Worm (Caenorhabditis elegans): ENCODE results near the gene M02D8.2.
A peak's percentile ranks its signal among the peaks of the same experiment; 100 is the strongest.

The M02D8.2 gene

DNA sequence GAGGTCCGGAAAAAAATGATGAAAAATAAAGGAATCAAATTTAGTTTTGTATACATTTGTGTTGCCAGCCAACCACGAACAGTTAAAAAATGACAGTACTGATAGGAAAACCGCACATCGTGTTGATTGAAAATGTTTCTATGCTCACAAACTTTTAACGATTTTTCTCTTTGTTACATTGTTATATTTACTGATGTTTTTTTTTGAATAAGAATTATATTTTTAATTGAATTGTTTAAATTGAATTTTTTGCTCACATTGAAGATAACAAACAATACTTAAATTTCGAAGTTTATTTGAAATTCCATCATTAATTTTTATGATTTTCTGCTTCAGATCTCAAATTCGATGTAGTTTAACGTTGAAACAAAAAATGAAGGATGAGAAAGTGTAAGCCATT lies 22.0 kb downstream of the M02D8.2 start, which contains the start of gene M02D8.5:
TSS of gene M02D8.5 (minus strand) at position 101 of the 400 bp plus-strand sequence.
- TF ChIP-seq nhr-42 (GFP tag; IDR thresholded peaks at IDR 0.05): no peak
- TF ChIP-seq daf-16 (GFP tag; optimal IDR thresholded peaks at IDR 0.05): no peak
- peak; percentile 11 for TF ChIP-seq daf-16 (tag; optimal IDR thresholded peaks at IDR 0.05)

DNA sequence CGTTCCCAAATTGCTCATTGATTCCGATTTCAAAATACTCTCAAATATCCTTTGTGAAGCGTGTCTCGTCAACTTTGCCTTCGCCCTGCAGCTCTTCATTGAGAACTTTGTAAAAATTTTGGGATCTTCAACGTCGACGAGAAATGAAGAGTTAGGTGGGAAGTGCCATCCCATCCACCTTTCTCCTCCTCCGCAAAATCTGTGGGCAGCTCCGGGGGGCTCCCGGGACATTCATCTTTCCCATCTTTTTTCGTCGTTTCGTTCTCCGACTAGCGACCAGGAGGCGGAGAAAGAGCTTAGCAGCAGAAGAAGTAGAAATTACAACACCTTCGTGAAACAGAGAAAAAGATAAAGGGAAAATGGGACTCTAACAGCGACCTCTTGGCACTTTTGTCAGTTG lies 23.5 kb downstream of the M02D8.2 start:
- TF ChIP-seq zfp-3 (GFP tag; conservative IDR thresholded peaks at IDR 0.05) (no peak), mdt-29 (GFP tag; IDR thresholded peaks at IDR 0.05) (no peak), hlh-11 (tag; optimal IDR thresholded peaks at IDR 0.05) (peak; percentile 3), hif-1 (tag; optimal IDR thresholded peaks at IDR 0.05) (no peak), nhr-11 (tag; optimal IDR thresholded peaks at IDR 0.05) (peak; percentile 4), vab-7 (GFP tag; IDR thresholded peaks at IDR 0.05) (no peak), mes-2 (tag; optimal IDR thresholded peaks at IDR 0.05; ENCODE audit: poor library complexity, severe bottlenecking) (no peak), spr-1 (tag; optimal IDR thresholded peaks at IDR 0.05) (no peak)

DNA sequence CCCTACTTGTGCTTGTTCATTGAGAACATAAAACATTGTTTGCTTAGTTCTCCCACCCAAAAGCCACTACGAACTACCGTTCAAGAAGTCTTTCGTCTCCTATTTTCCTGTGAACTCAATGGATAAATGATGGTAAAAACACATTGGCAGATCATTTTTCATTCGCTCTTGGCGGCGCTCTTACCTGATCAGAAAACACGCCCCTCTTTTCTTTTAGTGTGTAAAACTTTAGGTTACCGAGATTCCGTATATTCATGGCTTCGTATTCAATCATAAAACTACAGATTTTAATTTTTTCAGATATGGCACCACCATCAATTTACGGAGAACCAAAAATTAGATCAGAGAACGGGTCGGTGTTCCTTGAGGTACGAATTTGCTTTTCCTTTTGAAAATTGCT lies 24.1 kb downstream of the M02D8.2 start, which contains the start of gene zig-12:
TSS of gene zig-12 (plus strand) at position 301 of the 400 bp plus-strand sequence.
- no peak for TF ChIP-seq tag-97 (GFP tag; IDR thresholded peaks at IDR 0.05)
- TF ChIP-seq duxl-1 (tag; optimal IDR thresholded peaks at IDR 0.05; ENCODE audit: poor library complexity): no peak
- TF ChIP-seq vab-7 (GFP tag; IDR thresholded peaks at IDR 0.05): no peak
- TF ChIP-seq pqm-1 (tag; optimal IDR thresholded peaks at IDR 0.05): no peak
- no peak for TF ChIP-seq ZK546.5 (tag; optimal IDR thresholded peaks at IDR 0.05)
- no peak for TF ChIP-seq hmg-1.1 (GFP tag; IDR thresholded peaks at IDR 0.05)
- TF ChIP-seq F49E8.2 (tag; optimal IDR thresholded peaks at IDR 0.05; ENCODE audit: borderline replicate concordance): no peak
- no peak for TF ChIP-seq nhr-111 (GFP tag; optimal IDR thresholded peaks at IDR 0.05)
- TF ChIP-seq spr-3 (GFP tag; optimal IDR thresholded peaks at IDR 0.05): no peak
- TF ChIP-seq lin-38 (GFP tag; IDR thresholded peaks at IDR 0.05): no peak
- no peak for TF ChIP-seq ZK337.2 (GFP tag; IDR thresholded peaks at IDR 0.05)
- no peak for TF ChIP-seq zfp-3 (GFP tag; conservative IDR thresholded peaks at IDR 0.05)

DNA sequence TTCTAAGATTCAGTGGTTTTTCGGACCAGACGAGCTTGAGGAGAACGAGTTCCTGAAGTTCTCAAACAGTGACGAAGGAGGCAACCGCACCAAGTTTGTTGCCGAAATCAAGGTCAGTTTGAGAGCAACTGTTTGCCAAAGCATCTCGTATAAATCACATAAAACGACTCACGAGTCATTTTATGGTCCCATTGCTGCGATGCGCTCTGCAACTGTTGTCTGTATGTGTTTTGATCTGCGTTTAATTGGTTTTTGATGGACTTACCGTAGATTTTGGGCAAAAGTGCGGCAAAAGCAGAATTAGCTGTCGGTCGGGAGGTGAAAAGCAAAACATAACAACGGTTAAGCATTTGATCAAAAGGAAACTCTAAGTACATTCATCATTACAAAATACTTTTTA lies 24.6 kb downstream of the M02D8.2 start:
- 0 out of 2 replicates have a peak, but pooled peaks have one; percentile 25 for TF ChIP-seq php-3 (GFP tag; IDR thresholded peaks at IDR 0.05)
- no peak for TF ChIP-seq ces-1 (GFP tag; optimal IDR thresholded peaks at IDR 0.05)
- TF ChIP-seq lin-1 (GFP tag; IDR thresholded peaks at IDR 0.05): no peak
- TF ChIP-seq hlh-11 (tag; optimal IDR thresholded peaks at IDR 0.05): peak; percentile 11
- TF ChIP-seq nhr-111 (GFP tag; optimal IDR thresholded peaks at IDR 0.05): no peak
- TF ChIP-seq nhr-102 (tag; optimal IDR thresholded peaks at IDR 0.05): no peak
- TF ChIP-seq egl-43 (GFP tag; IDR thresholded peaks at IDR 0.05): no peak
- peak in 1 of 2 experiments; percentile 34 for TF ChIP-seq daf-16 (GFP tag; optimal IDR thresholded peaks at IDR 0.05)
- no peak for TF ChIP-seq daf-16 (tag; optimal IDR thresholded peaks at IDR 0.05)
- no peak for TF ChIP-seq lin-39 (tag; optimal IDR thresholded peaks at IDR 0.05)
- TF ChIP-seq aly-2 (tag; optimal IDR thresholded peaks at IDR 0.05): no peak

DNA sequence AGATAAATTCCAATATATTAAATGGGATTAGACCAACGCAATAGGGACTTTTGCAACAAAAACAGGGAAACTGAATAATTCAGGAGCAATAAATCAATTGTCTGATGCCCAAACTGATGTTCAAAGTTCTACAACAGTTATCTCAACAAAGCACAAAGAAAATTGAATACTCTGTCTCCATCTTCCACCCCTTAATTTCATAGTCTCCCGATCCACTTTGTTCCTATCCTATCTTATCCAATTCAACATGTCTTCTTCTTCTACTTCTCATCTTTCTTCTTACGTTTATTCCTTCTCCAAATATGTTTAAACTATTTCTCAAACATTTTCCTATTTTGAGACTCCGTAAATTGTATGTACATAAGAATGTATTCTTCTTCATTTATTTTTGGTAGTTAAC lies 30.8 kb downstream of the M02D8.2 start:
- TF ChIP-seq saeg-2 (GFP tag; IDR thresholded peaks at IDR 0.05): no peak
- TF ChIP-seq ces-1 (GFP tag; optimal IDR thresholded peaks at IDR 0.05): peak; percentile 11

DNA sequence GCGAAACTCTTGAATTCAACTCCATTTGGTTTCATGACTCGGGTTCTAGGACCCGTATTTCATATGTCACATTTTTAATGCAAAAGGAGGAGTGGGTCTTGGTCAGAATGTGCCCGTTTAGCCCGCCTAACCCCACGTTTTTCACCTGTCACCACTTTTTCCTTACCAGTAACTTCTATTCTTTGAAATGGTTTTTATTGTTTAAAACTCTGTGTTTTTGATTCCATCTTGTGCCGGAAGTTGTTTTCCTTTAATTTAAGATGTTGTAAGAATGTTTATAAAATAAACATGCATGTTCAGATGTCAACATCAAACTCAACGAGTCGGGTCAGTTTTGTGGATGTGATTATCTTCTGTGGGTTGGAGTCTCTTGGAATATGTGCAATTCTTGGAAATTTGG lies 39.1 kb downstream of the M02D8.2 start, which contains the start of gene ZK721.4:
TSS of gene ZK721.4 (plus strand) at position 301 of the 400 bp plus-strand sequence.
- no peak for TF ChIP-seq mes-2 (tag; optimal IDR thresholded peaks at IDR 0.05; ENCODE audit: poor library complexity, severe bottlenecking)
- TF ChIP-seq nhr-237 (tag; optimal IDR thresholded peaks at IDR 0.05): no peak
- no peak for TF ChIP-seq mdt-29 (GFP tag; IDR thresholded peaks at IDR 0.05)
- TF ChIP-seq Y5F2A.4 (GFP tag; optimal IDR thresholded peaks at IDR 0.05): no peak
- no peak for TF ChIP-seq nhr-102 (tag; optimal IDR thresholded peaks at IDR 0.05)
- TF ChIP-seq mdl-1 (tag; optimal IDR thresholded peaks at IDR 0.05): no peak
- TF ChIP-seq php-3 (GFP tag; IDR thresholded peaks at IDR 0.05): no peak
